Worm (Caenorhabditis elegans) whole organism, young adult: ENCODE data around the gene C13A10.1.

ENCODE experiments used
- B0336.3 ChIP-seq: fragments of 200-800 bp; sonication (Bioruptor generic); IDR thresholded peaks from 2 replicates; pipeline ENCODE4 v1.3.6; 2022; ENCODE audit warnings: missing genetic modification characterization, missing compliant biosample characterization
- F33H1.4 ChIP-seq: fragments of 200-800 bp; sonication (Bioruptor generic); IDR thresholded peaks from 2 replicates; pipeline ENCODE4 v1.3.6; 2022; ENCODE audit warnings: missing genetic modification reagents, missing genetic modification characterization, missing compliant biosample characterization
- F49E8.2 ChIP-seq: sonication (generic microtip); optimal IDR thresholded peaks from 3 replicates; lab custom pipeline; 2017; ENCODE audit warnings: missing genetic modification characterization, mild to moderate bottlenecking, missing compliant biosample characterization, antibody characterized with exemption, moderate library complexity; ENCODE audit not compliant: insufficient read depth
- K11D2.4 ChIP-seq: fragments of 200-800 bp; sonication (Bioruptor generic); IDR thresholded peaks from 2 replicates; pipeline ENCODE4 v1.3.6; 2022; ENCODE audit warnings: missing genetic modification reagents, missing genetic modification characterization, missing compliant biosample characterization
- T26A5.8 ChIP-seq: sonication (generic microtip); optimal IDR thresholded peaks from 2 replicates; lab custom pipeline; 2016; ENCODE audit warnings: missing genetic modification characterization, missing compliant biosample characterization
- ama-1 ChIP-seq, 3 experiments: fragments of 150-350 bp in 1 of 3; sonication (generic microtip) in 2 of 3; optimal IDR thresholded peaks; 2 replicates each; lab custom pipeline; 2014 to 2018; ENCODE audit warnings: missing biosample characterization in 2 of 3, missing genetic modification characterization in 2 of 3, missing genetic modification reagents in 2 of 3
- atf-7 ChIP-seq: sonication (generic microtip); optimal IDR thresholded peaks from 2 replicates; lab custom pipeline; 2017; ENCODE audit warnings: mild to moderate bottlenecking, missing genetic modification characterization, missing compliant biosample characterization
- attf-5 ChIP-seq: fragments of 200-800 bp; sonication (Bioruptor generic); optimal IDR thresholded peaks from 2 replicates; lab custom pipeline; 2018; ENCODE audit warnings: mild to moderate bottlenecking, missing genetic modification characterization, missing compliant biosample characterization
- bed-2 ChIP-seq: fragments of 200-800 bp; sonication (Bioruptor generic); IDR thresholded peaks from 2 replicates; pipeline ENCODE4 v1.3.6; 2022; ENCODE audit warnings: missing genetic modification reagents, missing genetic modification characterization, missing compliant biosample characterization
- cebp-2 ChIP-seq: fragments of 200-800 bp; sonication (Bioruptor generic); IDR thresholded peaks from 2 replicates; pipeline ENCODE4 v1.3.6; 2022; ENCODE audit warnings: missing genetic modification characterization, missing compliant biosample characterization
- ceh-100 ChIP-seq: fragments of 200-800 bp; sonication (Bioruptor generic); IDR thresholded peaks from 2 replicates; pipeline ENCODE4 v1.3.6; 2022; ENCODE audit warnings: missing genetic modification reagents, missing genetic modification characterization, missing compliant biosample characterization
- ceh-79 ChIP-seq: sonication (generic microtip); optimal IDR thresholded peaks from 2 replicates; lab custom pipeline; 2017; ENCODE audit warnings: mild to moderate bottlenecking, missing genetic modification characterization, missing compliant biosample characterization
- chd-7 ChIP-seq: sonication (generic microtip); optimal IDR thresholded peaks from 2 replicates; lab custom pipeline; 2016; ENCODE audit warnings: mild to moderate bottlenecking, missing genetic modification characterization, moderate library complexity, missing compliant biosample characterization
- egl-18 ChIP-seq: fragments of 200-800 bp; sonication (Bioruptor generic); IDR thresholded peaks from 2 replicates; pipeline ENCODE4 v1.3.6; 2022; ENCODE audit warnings: missing genetic modification reagents, missing genetic modification characterization, missing compliant biosample characterization
- ekl-4 ChIP-seq: fragments of 200-800 bp; sonication (Bioruptor generic); IDR thresholded peaks from 2 replicates; pipeline ENCODE4 v1.3.6; 2022; ENCODE audit warnings: missing genetic modification reagents, missing genetic modification characterization, missing compliant biosample characterization
- gei-17 ChIP-seq: fragments of 200-800 bp; sonication (Bioruptor generic); optimal IDR thresholded peaks from 2 replicates; lab custom pipeline; 2018; ENCODE audit warnings: mild to moderate bottlenecking, missing genetic modification characterization, missing compliant biosample characterization
- hsf-1 ChIP-seq: fragments of 200-800 bp; sonication (Bioruptor generic); IDR thresholded peaks from 2 replicates; pipeline ENCODE4 v1.3.6; 2022; ENCODE audit warnings: missing genetic modification reagents, missing genetic modification characterization, missing compliant biosample characterization
- lag-1 ChIP-seq: fragments of 200-800 bp; sonication (Bioruptor generic); IDR thresholded peaks from 2 replicates; pipeline ENCODE4 v1.3.6; 2022; ENCODE audit warnings: missing genetic modification reagents, missing genetic modification characterization, missing compliant biosample characterization
- lsl-1 ChIP-seq: fragments of 200-800 bp; sonication (Bioruptor generic); optimal IDR thresholded peaks from 2 replicates; lab custom pipeline; 2018; ENCODE audit warnings: mild to moderate bottlenecking, missing genetic modification characterization, moderate library complexity, missing compliant biosample characterization
- madf-10 ChIP-seq: sonication (generic microtip); optimal IDR thresholded peaks from 2 replicates; lab custom pipeline; 2016; ENCODE audit warnings: mild to moderate bottlenecking, missing genetic modification characterization, missing compliant biosample characterization
- madf-3 ChIP-seq: fragments of 200-800 bp; sonication (Bioruptor generic); IDR thresholded peaks from 2 replicates; pipeline ENCODE4 v1.3.6; 2022; ENCODE audit warnings: missing genetic modification reagents, missing genetic modification characterization, missing compliant biosample characterization
- madf-6 ChIP-seq: fragments of 200-800 bp; sonication (Bioruptor generic); IDR thresholded peaks from 2 replicates; pipeline ENCODE4 v1.3.6; 2022; ENCODE audit warnings: missing genetic modification reagents, missing genetic modification characterization, missing compliant biosample characterization
- mcd-1 ChIP-seq: fragments of 200-800 bp; sonication (Bioruptor generic); IDR thresholded peaks from 2 replicates; pipeline ENCODE4 v1.3.6; 2022; ENCODE audit warnings: missing genetic modification reagents, missing genetic modification characterization, missing compliant biosample characterization
- mes-4 ChIP-seq: sonication (generic microtip); optimal IDR thresholded peaks from 2 replicates; lab custom pipeline; 2016; ENCODE audit warnings: missing genotype, missing genetic modification characterization, missing compliant biosample characterization
- nhr-120 ChIP-seq: fragments of 200-800 bp; sonication (Bioruptor generic); IDR thresholded peaks from 2 replicates; pipeline ENCODE4 v1.3.6; 2022; ENCODE audit warnings: missing genetic modification characterization, missing compliant biosample characterization
- nhr-179 ChIP-seq: sonication (generic microtip); optimal IDR thresholded peaks from 2 replicates; lab custom pipeline; 2016; ENCODE audit warnings: mild to moderate bottlenecking, missing genetic modification characterization, missing compliant biosample characterization
- nhr-80 ChIP-seq: sonication (generic microtip); optimal IDR thresholded peaks from 2 replicates; lab custom pipeline; 2016; ENCODE audit warnings: missing genetic modification characterization, missing compliant biosample characterization
- pbrm-1 ChIP-seq: fragments of 200-800 bp; sonication (Bioruptor generic); IDR thresholded peaks from 2 replicates; pipeline ENCODE4 v1.3.6; 2022; ENCODE audit warnings: missing genetic modification reagents, missing genetic modification characterization, missing compliant biosample characterization
- rcor-1 ChIP-seq: fragments of 200-800 bp; sonication (Bioruptor generic); IDR thresholded peaks from 2 replicates; pipeline ENCODE4 v1.3.6; 2022; ENCODE audit warnings: missing genetic modification reagents, missing genetic modification characterization, missing compliant biosample characterization
- repo-1 ChIP-seq: sonication (generic microtip); optimal IDR thresholded peaks from 2 replicates; lab custom pipeline; 2017; ENCODE audit warnings: mild to moderate bottlenecking, missing genetic modification characterization, missing compliant biosample characterization
- snpc-3.4 ChIP-seq: sonication (generic microtip); optimal IDR thresholded peaks from 2 replicates; lab custom pipeline; 2017; ENCODE audit warnings: missing genetic modification characterization, mild to moderate bottlenecking, missing compliant biosample characterization, antibody characterized with exemption, moderate library complexity, missing genotype, missing genetic modification reagents
- tbp1 ChIP-seq: fragments of 200-800 bp; sonication (Bioruptor generic); optimal IDR thresholded peaks from 2 replicates; lab custom pipeline; 2018; ENCODE audit warnings: mild to moderate bottlenecking, missing genetic modification characterization, missing compliant biosample characterization
- ztf-18 ChIP-seq: sonication (generic microtip); optimal IDR thresholded peaks from 2 replicates; lab custom pipeline; 2016; ENCODE audit warnings: missing genotype, mild to moderate bottlenecking, missing genetic modification characterization, missing compliant biosample characterization
- ztf-6 ChIP-seq: fragments of 200-800 bp; sonication (Bioruptor generic); IDR thresholded peaks from 2 replicates; pipeline ENCODE4 v1.3.6; 2022; ENCODE audit warnings: missing genetic modification reagents, missing genetic modification characterization, missing compliant biosample characterization

C13A10.1 gene

ce11 chrII:1355480-1355879 lies at the start of gene C13A10.1:
TSS of gene C13A10.1 (minus strand) at chrII:1355649.
- TF ChIP-seq nhr-80 (peak; percentile 11), atf-7 (tag; lab: Kevin White, UChicago) (no peak)

- TF ChIP-seq hsf-1 (GFP tag; lab: Robert Waterston, UW): no peak
- 0 out of 2 replicates have a peak, but pooled peaks have one; percentile 19 for TF ChIP-seq ekl-4 (GFP tag; lab: Robert Waterston, UW)
- TF ChIP-seq K11D2.4: no peak
- no peak for TF ChIP-seq chd-7
- TF ChIP-seq F49E8.2: peak; percentile 42
- no peak for TF ChIP-seq gei-17 (GFP tag; lab: Kevin White, UChicago)
- peak; percentile 28; the same call in 1 of the 2 replicates for TF ChIP-seq mcd-1
- no peak for TF ChIP-seq madf-10 (tag; lab: Kevin White, UChicago)
- TF ChIP-seq madf-3 (GFP tag; lab: Robert Waterston, UW): 0 out of 2 replicates have a peak, but pooled peaks have one; percentile 49
- 0 out of 2 replicates have a peak, but pooled peaks have one; percentile 21 for TF ChIP-seq cebp-2 (GFP tag; lab: Robert Waterston, UW)
- TF ChIP-seq nhr-120 (GFP tag; lab: Robert Waterston, UW): no peak
- TF ChIP-seq lag-1 (GFP tag; lab: Robert Waterston, UW): no peak
- no peak for TF ChIP-seq ceh-100 (GFP tag; lab: Robert Waterston, UW)
- no peak for TF ChIP-seq nhr-179 (tag; lab: Kevin White, UChicago)
- TF ChIP-seq rcor-1: no peak
- peak; percentile 30 for TF ChIP-seq repo-1
- TF ChIP-seq ztf-18: peak; percentile 59
- TF ChIP-seq mes-4 (tag; lab: Kevin White, UChicago): no peak
Measured at ce11 chrII:1403056-1403455, 47.6 kb upstream of the C13A10.1 start, which contains the start of the genes Y51H7C.41 and cogc-4. TSS of gene Y51H7C.41 (plus strand) at chrII:1403321. TSS of gene cogc-4 (plus strand) at chrII:1403441.

- peak; percentile 92 for TF ChIP-seq ztf-18
- peak; percentile 31 for TF ChIP-seq lsl-1
- TF ChIP-seq madf-6 (GFP tag; lab: Robert Waterston, UW): no peak
- TF ChIP-seq egl-18: no peak
- no peak for TF ChIP-seq T26A5.8 (tag; lab: Kevin White, UChicago)
- TF ChIP-seq B0336.3: 0 out of 2 replicates have a peak, but pooled peaks have one; percentile 33
- TF ChIP-seq ztf-6 (GFP tag; lab: Robert Waterston, UW): no peak
- peak; percentile 0 for TF ChIP-seq tbp1 (GFP tag; lab: Kevin White, UChicago)
- TF ChIP-seq F33H1.4 (GFP tag; lab: Robert Waterston, UW): peak; percentile 15; the same call in 1 of the 2 replicates
- TF ChIP-seq ceh-79 (tag; lab: Kevin White, UChicago): no peak
- TF ChIP-seq attf-5 (GFP tag; lab: Kevin White, UChicago): peak; percentile 13
- peak; percentile 22 for TF ChIP-seq snpc-3.4 (tag; lab: Kevin White, UChicago)
- no peak for TF ChIP-seq repo-1
- peak; percentile 34; the same call in 1 of the 2 replicates for TF ChIP-seq pbrm-1
- TF ChIP-seq mcd-1: peak; percentile 74
- TF ChIP-seq bed-2 (GFP tag; lab: Robert Waterston, UW): no peak
Measured at ce11 chrII:1402167-1402619, 46.7 kb upstream of the C13A10.1 start, which contains the start of gene Y51H7C.7. TSS of gene Y51H7C.7 (plus strand) at chrII:1402569.

- TF ChIP-seq ama-1 (optimal IDR thresholded peaks at IDR 0.05; lab: Kevin White, UChicago) (no peak), ama-1 (GFP tag; optimal IDR thresholded peaks at IDR 0.05; lab: Kevin White, UChicago) (no peak)
- TF ChIP-seq, all 124 proteins: peak for 0
Measured at ce11 chrII:1401474-1401873, 46.0 kb upstream of the C13A10.1 start, which contains the start of gene Y51H7C.8. TSS of gene Y51H7C.8 (plus strand) at chrII:1401774.
